Worm (Caenorhabditis elegans) whole organism, L3 larva: Measurements from ENCODE around the gene dnj-13.
A peak's percentile ranks its signal among the peaks of the same experiment; 100 is the strongest.

Experiments used
- R02D3.7 ChIP-seq: fragments of 150-350 bp; optimal IDR thresholded peaks from 2 replicates; lab custom pipeline; 2014; ENCODE audit warnings: missing biosample characterization, missing genetic modification characterization
- aly-2 ChIP-seq: fragments of 150-350 bp; optimal IDR thresholded peaks from 2 replicates; lab custom pipeline; 2014; ENCODE audit warnings: missing biosample characterization, missing genetic modification characterization
- ceh-16 ChIP-seq: sonication (generic microtip); optimal IDR thresholded peaks from 2 replicates; lab custom pipeline; 2017; ENCODE audit warnings: missing biosample characterization, missing genetic modification characterization
- ceh-82 ChIP-seq: fragments of 150-350 bp; optimal IDR thresholded peaks from 2 replicates; lab custom pipeline; 2014; ENCODE audit warnings: missing biosample characterization, missing genetic modification characterization
- daf-12 ChIP-seq: fragments of 150-350 bp; optimal IDR thresholded peaks from 2 replicates; lab custom pipeline; 2014; ENCODE audit warnings: missing biosample characterization, missing genetic modification reagents, missing genetic modification characterization
- egl-27 ChIP-seq: sonication (generic microtip); optimal IDR thresholded peaks from 4 replicates; lab custom pipeline; 2017; ENCODE audit warnings: missing biosample characterization, missing genetic modification reagents, missing genetic modification characterization
- egl-5 ChIP-seq: fragments of 150-350 bp; optimal IDR thresholded peaks from 2 replicates; lab custom pipeline; 2017; ENCODE audit warnings: missing biosample characterization, missing genetic modification reagents, missing genetic modification characterization, inconsistent platforms
- elt-1 ChIP-seq: fragments of 150-350 bp; optimal IDR thresholded peaks from 2 replicates; lab custom pipeline; 2014; ENCODE audit warnings: missing biosample characterization, missing genetic modification characterization
- elt-3 ChIP-seq, 3 experiments: fragments of 150-350 bp in 1 of 3; sonication (generic microtip) in 2 of 3; optimal IDR thresholded peaks; 2 replicates in 2 of 3; 4 replicates in 1 of 3; lab custom pipeline; 2014 to 2017; ENCODE audit warnings: missing biosample characterization in 3 of 3, missing genetic modification characterization in 3 of 3
- eor-1 ChIP-seq, 2 experiments: fragments of 150-350 bp; optimal IDR thresholded peaks; 2 replicates each; lab custom pipeline; 2014 to 2018; ENCODE audit warnings: missing biosample characterization in 2 of 2, missing genetic modification characterization in 2 of 2
- fkh-10 ChIP-seq: sonication (generic microtip); optimal IDR thresholded peaks from 2 replicates; lab custom pipeline; 2017; ENCODE audit warnings: missing biosample characterization, missing genetic modification reagents, missing genetic modification characterization
- fos-1 ChIP-seq: fragments of 150-350 bp; optimal IDR thresholded peaks from 2 replicates; lab custom pipeline; 2014; ENCODE audit warnings: missing biosample characterization, missing genetic modification characterization
- hmg-11 ChIP-seq: sonication (generic microtip); optimal IDR thresholded peaks from 2 replicates; lab custom pipeline; 2016; ENCODE audit warnings: missing genetic modification characterization, missing compliant biosample characterization
- jun-1 ChIP-seq: fragments of 150-350 bp; optimal IDR thresholded peaks from 2 replicates; lab custom pipeline; 2014; ENCODE audit warnings: missing biosample characterization, missing genetic modification reagents, missing genetic modification characterization
- lin-15B ChIP-seq: fragments of 150-350 bp; optimal IDR thresholded peaks from 2 replicates; lab custom pipeline; 2014; ENCODE audit warnings: missing biosample characterization, missing genetic modification characterization
- lin-39 ChIP-seq: fragments of 150-350 bp; optimal IDR thresholded peaks from 2 replicates; lab custom pipeline; 2018; ENCODE audit warnings: missing biosample characterization, missing genetic modification reagents, missing genetic modification characterization
- nfya-1 ChIP-seq: sonication (generic microtip); optimal IDR thresholded peaks from 2 replicates; lab custom pipeline; 2017; ENCODE audit warnings: missing genetic modification characterization, mild to moderate bottlenecking, missing compliant biosample characterization, antibody characterized with exemption, moderate library complexity; ENCODE audit not compliant: insufficient read depth
- nhr-11 ChIP-seq: fragments of 150-350 bp; optimal IDR thresholded peaks from 2 replicates; lab custom pipeline; 2014; ENCODE audit warnings: missing biosample characterization, missing genetic modification characterization
- nhr-23 ChIP-seq: fragments of 150-350 bp; optimal IDR thresholded peaks from 2 replicates; lab custom pipeline; 2014; ENCODE audit warnings: missing biosample characterization, missing genetic modification reagents, missing genetic modification characterization
- nhr-237 ChIP-seq: fragments of 150-350 bp; optimal IDR thresholded peaks from 2 replicates; lab custom pipeline; 2014; ENCODE audit warnings: missing biosample characterization, missing genetic modification characterization
- nhr-25 ChIP-seq: sonication (generic microtip); optimal IDR thresholded peaks from 2 replicates; lab custom pipeline; 2017; ENCODE audit warnings: missing biosample characterization, missing genetic modification characterization
- nhr-43 ChIP-seq: sonication (generic microtip); optimal IDR thresholded peaks from 2 replicates; lab custom pipeline; 2016; ENCODE audit warnings: mild to moderate bottlenecking, missing genetic modification characterization, missing compliant biosample characterization; ENCODE audit not compliant: poor library complexity, severe bottlenecking
- nhr-76 ChIP-seq: fragments of 150-350 bp; sonication (generic microtip); optimal IDR thresholded peaks from 5 replicates; lab custom pipeline; 2014; ENCODE audit warnings: missing biosample characterization, missing genetic modification characterization
- pha-4 ChIP-seq: fragments of 150-350 bp; optimal IDR thresholded peaks from 2 replicates; lab custom pipeline; 2014; ENCODE audit warnings: missing biosample characterization, missing genetic modification reagents, missing genetic modification characterization
- pqm-1 ChIP-seq: fragments of 150-350 bp; optimal IDR thresholded peaks from 2 replicates; lab custom pipeline; 2017; ENCODE audit warnings: missing biosample characterization, missing genetic modification characterization, inconsistent platforms
- sea-2 ChIP-seq: fragments of 150-350 bp; sonication (generic microtip); optimal IDR thresholded peaks from 4 replicates; lab custom pipeline; 2014; ENCODE audit warnings: missing biosample characterization, missing genetic modification reagents, missing genetic modification characterization
- snpc-4 ChIP-seq: fragments of 150-350 bp; optimal IDR thresholded peaks from 2 replicates; lab custom pipeline; 2014; ENCODE audit warnings: missing biosample characterization, missing genetic modification characterization
- unc-39 ChIP-seq: sonication (generic microtip); optimal IDR thresholded peaks from 4 replicates; lab custom pipeline; 2017; ENCODE audit warnings: missing biosample characterization, missing genetic modification characterization
- unc-62 ChIP-seq: fragments of 150-350 bp; sonication (generic microtip); optimal IDR thresholded peaks from 4 replicates; lab custom pipeline; 2014; ENCODE audit warnings: missing biosample characterization, missing genetic modification reagents, missing genetic modification characterization
- zag-1 ChIP-seq: fragments of 150-350 bp; optimal IDR thresholded peaks from 2 replicates; lab custom pipeline; 2014; ENCODE audit warnings: missing biosample characterization, missing genetic modification characterization
- ztf-11 ChIP-seq: fragments of 150-350 bp; optimal IDR thresholded peaks from 2 replicates; lab custom pipeline; 2014; ENCODE audit warnings: missing biosample characterization, missing genetic modification characterization
- ztf-4 ChIP-seq: fragments of 150-350 bp; optimal IDR thresholded peaks from 2 replicates; lab custom pipeline; 2014; ENCODE audit warnings: missing biosample characterization, missing genetic modification characterization

Gene dnj-13

DNA sequence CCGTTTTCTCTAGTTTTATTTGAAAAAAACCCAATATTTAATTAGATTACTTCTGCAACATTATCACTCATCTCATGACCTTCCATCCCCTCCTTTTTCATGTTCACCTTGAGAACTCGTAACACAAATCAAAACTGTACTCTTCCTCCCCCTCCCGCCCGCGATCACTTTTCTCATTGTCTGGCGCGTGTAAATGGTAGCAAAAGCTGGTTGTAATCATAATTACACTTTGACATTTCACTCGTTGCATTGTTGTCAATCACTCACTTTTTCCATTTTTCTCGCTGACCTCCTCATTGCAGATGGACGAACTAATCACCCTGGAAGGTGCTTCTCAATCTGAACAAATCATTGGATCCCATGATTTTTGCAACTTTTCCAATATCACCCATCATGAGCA lies 35.1 kb upstream of the dnj-13 start, which contains the start of gene npr-41:
Gene npr-41, plus strand, starts transcription at position 301 of the 400 bp plus-strand sequence.
- TF ChIP-seq nhr-25 (tag; lab: Kevin White, UChicago) (peak; percentile 69), elt-3 (tag; optimal IDR thresholded peaks at IDR 0.05; lab: Kevin White, UChicago) (no peak), fkh-10 (GFP tag; lab: Kevin White, UChicago) (no peak)

DNA sequence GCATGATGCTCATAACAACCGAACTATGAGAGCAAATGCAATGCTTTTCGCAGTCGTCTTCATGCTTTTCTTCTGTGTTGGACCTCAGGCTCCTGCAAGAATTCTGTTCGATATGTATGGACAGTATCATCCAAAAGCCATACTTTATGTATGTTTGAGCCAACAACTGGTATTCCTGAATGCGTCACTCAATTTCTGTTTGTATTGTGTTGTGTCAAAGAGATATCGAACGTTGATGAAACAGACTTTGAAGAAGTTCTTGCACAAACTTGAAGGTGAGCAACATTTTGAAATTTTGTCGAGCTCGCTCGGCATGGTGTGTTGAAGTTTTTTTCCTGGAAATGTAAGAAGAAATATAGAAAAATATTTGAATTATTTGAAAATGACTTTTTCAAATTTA lies 32.6 kb upstream of the dnj-13 start:
- TF ChIP-seq pqm-1: no peak
- TF ChIP-seq lin-15B (tag; lab: Kevin White, UChicago): no peak
- TF ChIP-seq ceh-82 (tag; lab: Kevin White, UChicago): no peak
- no peak for TF ChIP-seq nhr-76 (tag; lab: Kevin White, UChicago)
- TF ChIP-seq fkh-10 (GFP tag; lab: Kevin White, UChicago): no peak
- TF ChIP-seq nhr-23 (tag; lab: Kevin White, UChicago): no peak
- no peak for TF ChIP-seq sea-2 (GFP tag; lab: Kevin White, UChicago)
- TF ChIP-seq nhr-237 (tag; lab: Kevin White, UChicago): no peak
- TF ChIP-seq unc-39 (tag; lab: Kevin White, UChicago): no peak
- TF ChIP-seq fos-1 (tag; lab: Kevin White, UChicago): no peak
- TF ChIP-seq snpc-4 (tag; lab: Kevin White, UChicago): no peak
- TF ChIP-seq unc-62 (GFP tag; lab: Kevin White, UChicago): no peak
- no peak for TF ChIP-seq ceh-16
- no peak for TF ChIP-seq daf-12 (tag; lab: Kevin White, UChicago)
- no peak for TF ChIP-seq nfya-1 (tag; lab: Kevin White, UChicago)
- TF ChIP-seq aly-2 (tag; lab: Kevin White, UChicago): no peak

- TF ChIP-seq snpc-4 (tag; lab: Kevin White, UChicago) (no peak), nhr-23 (tag; lab: Kevin White, UChicago) (no peak), zag-1 (no peak), jun-1 (tag; lab: Kevin White, UChicago) (no peak)
Measured at ce11 chrII:11514775-11515174, 30.7 kb upstream of the dnj-13 start, which contains the start of gene srh-44. Gene srh-44, plus strand, starts transcription at chrII:11515075.

DNA sequence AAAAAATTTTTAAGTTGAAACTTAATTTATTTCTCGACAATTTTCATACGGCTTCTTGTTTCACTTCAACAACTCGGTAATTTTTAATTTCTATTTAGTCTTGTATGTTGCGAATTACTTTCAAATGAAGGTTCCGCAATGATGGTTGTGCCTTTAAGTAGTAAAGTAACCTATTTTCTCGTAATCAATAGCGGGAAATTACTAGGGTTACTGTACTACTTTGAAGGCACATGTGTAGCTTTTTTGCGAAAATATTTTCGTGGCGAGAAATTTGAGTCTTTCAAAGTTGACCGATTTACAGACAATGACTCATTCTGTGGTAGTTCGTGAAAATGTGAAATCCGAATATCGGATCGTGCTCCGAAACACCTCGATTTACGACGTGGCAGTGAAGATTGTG lies 27.3 kb upstream of the dnj-13 start, which contains the start of gene B0334.10:
Gene B0334.10, plus strand, starts transcription at position 301 of the 400 bp plus-strand sequence.
- TF ChIP-seq lin-15B (tag; lab: Kevin White, UChicago) (no peak), R02D3.7 (no peak), fos-1 (tag; lab: Kevin White, UChicago) (no peak), lin-39 (tag; lab: Kevin White, UChicago) (no peak), egl-5 (tag; lab: Kevin White, UChicago) (no peak), eor-1 (tag; optimal IDR thresholded peaks at IDR 0.05; lab: Kevin White, UChicago) (no peak), unc-62 (GFP tag; lab: Kevin White, UChicago) (no peak), nfya-1 (tag; lab: Kevin White, UChicago) (no peak), fkh-10 (GFP tag; lab: Kevin White, UChicago) (no peak), snpc-4 (tag; lab: Kevin White, UChicago) (no peak), ztf-11 (tag; lab: Kevin White, UChicago) (no peak), daf-12 (tag; lab: Kevin White, UChicago) (no peak), ztf-4 (tag; lab: Kevin White, UChicago) (no peak), sea-2 (GFP tag; lab: Kevin White, UChicago) (no peak), nhr-11 (no peak), nhr-76 (tag; lab: Kevin White, UChicago) (no peak), hmg-11 (tag; lab: Kevin White, UChicago) (no peak)
- TF ChIP-seq, all 47 proteins: peak for 0

DNA sequence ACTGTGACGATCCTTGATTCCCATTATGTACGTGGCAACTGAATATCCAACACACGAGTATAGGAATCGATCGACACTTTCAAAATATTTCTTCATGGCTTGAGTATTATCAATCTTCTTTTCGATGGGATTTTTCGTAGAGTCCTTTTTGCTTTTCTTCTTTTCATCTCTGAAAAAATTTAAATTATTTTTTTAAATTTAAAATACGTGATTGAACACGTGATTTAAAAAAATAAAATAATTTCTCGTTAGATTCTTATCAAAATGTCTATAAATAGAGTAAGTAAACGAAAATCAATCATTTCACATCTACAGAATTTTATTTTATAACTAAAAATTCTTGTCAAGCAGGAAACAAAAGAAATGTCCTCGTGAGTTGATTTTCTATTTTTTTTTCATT lies 24.2 kb upstream of the dnj-13 start, which contains the start of gene Y62F5A.10:
Gene Y62F5A.10, plus strand, starts transcription at position 301 of the 400 bp plus-strand sequence.
- TF ChIP-seq nfya-1 (tag; lab: Kevin White, UChicago) (no peak), sea-2 (GFP tag; lab: Kevin White, UChicago) (no peak), lin-15B (tag; lab: Kevin White, UChicago) (no peak), elt-1 (no peak), nhr-43 (tag; lab: Kevin White, UChicago) (no peak), egl-27 (tag; lab: Kevin White, UChicago) (no peak), aly-2 (tag; lab: Kevin White, UChicago) (no peak), nhr-237 (tag; lab: Kevin White, UChicago) (no peak), pha-4 (tag; lab: Kevin White, UChicago) (no peak)
